Fruit fly (Drosophila melanogaster) whole organism, embryonic: ENCODE data around the gene RabX5.

Source experiments
- ATbp ChIP-seq: fragments of 200-800 bp; sonication (Bioruptor generic); optimal IDR thresholded peaks from 2 replicates; lab custom pipeline; 2017; ENCODE audit warnings: missing biosample characterization, mild to moderate bottlenecking, missing genetic modification characterization, missing genetic modification reagents
- CG10366 ChIP-seq: fragments of 200-800 bp; sonication (Bioruptor generic); IDR thresholded peaks from 2 replicates; pipeline ENCODE4 v1.3.6; 2022; ENCODE audit warnings: missing biosample characterization, missing genetic modification characterization
- CG11247 ChIP-seq: fragments of 200-800 bp; sonication (Bioruptor generic); IDR thresholded peaks from 2 replicates; pipeline ENCODE4 v1.3.6; 2022; ENCODE audit warnings: missing biosample characterization, missing genetic modification characterization
- CG11456 ChIP-seq: fragments of 200-800 bp; sonication (Bioruptor generic); IDR thresholded peaks from 3 replicates; pipeline ENCODE4 v1.3.6; 2022; ENCODE audit warnings: missing biosample characterization, missing genetic modification characterization
- CG11504 ChIP-seq: fragments of 200-800 bp; sonication (Bioruptor generic); optimal IDR thresholded peaks from 3 replicates; lab custom pipeline; 2019; ENCODE audit warnings: missing biosample characterization, mild to moderate bottlenecking, missing genetic modification characterization, moderate library complexity
- CG11695 ChIP-seq: fragments of 200-800 bp; sonication (Bioruptor generic); IDR thresholded peaks from 3 replicates; pipeline ENCODE4 v1.3.6; 2022; ENCODE audit warnings: missing biosample characterization, missing genetic modification characterization
- CG12104 ChIP-seq: fragments of 200-800 bp; sonication (Bioruptor generic); optimal IDR thresholded peaks from 3 replicates; lab custom pipeline; 2016; ENCODE audit warnings: missing biosample characterization, missing genetic modification characterization
- CG14441 ChIP-seq: fragments of 200-800 bp; sonication (Bioruptor generic); IDR thresholded peaks from 2 replicates; pipeline ENCODE4 v1.3.6; 2022; ENCODE audit warnings: missing biosample characterization, missing genetic modification characterization
- CG1603 ChIP-seq: fragments of 200-800 bp; sonication (Bioruptor generic); optimal IDR thresholded peaks from 2 replicates; lab custom pipeline; 2019; ENCODE audit warnings: missing biosample characterization, mild to moderate bottlenecking, missing genetic modification characterization, moderate library complexity
- CG2199 ChIP-seq: fragments of 200-800 bp; sonication (Bioruptor generic); IDR thresholded peaks from 3 replicates; pipeline ENCODE4 v1.3.6; 2022; ENCODE audit warnings: missing biosample characterization, missing genetic modification characterization
- CG2678 ChIP-seq: fragments of 200-800 bp; sonication (Bioruptor generic); optimal IDR thresholded peaks from 3 replicates; lab custom pipeline; 2019; ENCODE audit warnings: missing biosample characterization, mild to moderate bottlenecking, missing genetic modification characterization, moderate library complexity
- CG34224 ChIP-seq: fragments of 200-800 bp; sonication (Bioruptor generic); IDR thresholded peaks from 3 replicates; pipeline ENCODE4 v1.3.6; 2022; ENCODE audit warnings: missing biosample characterization, missing genetic modification characterization; ENCODE audit not compliant: partially characterized antibody
- CG3726 ChIP-seq: fragments of 200-800 bp; sonication (Bioruptor generic); IDR thresholded peaks from 3 replicates; pipeline ENCODE4, ENCODE4 v1.3.6; 2022; ENCODE audit warnings: missing biosample characterization, missing genetic modification characterization
- CG4617 ChIP-seq: fragments of 200-800 bp; sonication (Bioruptor generic); optimal IDR thresholded peaks from 3 replicates; lab custom pipeline; 2016; ENCODE audit warnings: missing biosample characterization, missing genetic modification characterization, borderline replicate concordance
- CG5180 ChIP-seq: fragments of 200-800 bp; sonication (Bioruptor generic); optimal IDR thresholded peaks from 3 replicates; lab custom pipeline; 2017; ENCODE audit warnings: missing biosample characterization, missing genetic modification characterization, mild to moderate bottlenecking, moderate library complexity, missing genetic modification reagents
- CG5953 ChIP-seq: fragments of 200-800 bp; sonication (Bioruptor generic); IDR thresholded peaks from 2 replicates; pipeline ENCODE4 v1.3.6; 2022; ENCODE audit warnings: missing biosample characterization, missing genetic modification characterization
- CG6765 ChIP-seq: fragments of 200-800 bp; sonication (Bioruptor generic); optimal IDR thresholded peaks from 3 replicates; lab custom pipeline; 2017; ENCODE audit warnings: missing biosample characterization, mild to moderate bottlenecking, missing genetic modification characterization
- CG8388 ChIP-seq: fragments of 200-800 bp; sonication (Bioruptor generic); optimal IDR thresholded peaks from 2 replicates; lab custom pipeline; 2019; ENCODE audit warnings: missing biosample characterization, mild to moderate bottlenecking, missing genetic modification characterization, moderate library complexity
- CG8765 ChIP-seq: fragments of 200-800 bp; sonication (Bioruptor generic); IDR thresholded peaks from 2 replicates; pipeline ENCODE4 v1.3.6; 2022; ENCODE audit warnings: missing biosample characterization, missing genetic modification characterization
- CG9609 ChIP-seq: fragments of 200-800 bp; sonication (Bioruptor generic); optimal IDR thresholded peaks from 3 replicates; lab custom pipeline; 2016; ENCODE audit warnings: missing biosample characterization, missing genetic modification characterization
- Dek ChIP-seq: fragments of 200-800 bp; sonication (Bioruptor generic); optimal IDR thresholded peaks from 3 replicates; lab custom pipeline; 2019; ENCODE audit warnings: missing biosample characterization, mild to moderate bottlenecking, missing genetic modification characterization, moderate library complexity
- Drgx ChIP-seq: fragments of 200-800 bp; sonication (Bioruptor generic); IDR thresholded peaks from 2 replicates; pipeline ENCODE4 v1.3.6; 2022; ENCODE audit warnings: missing biosample characterization, missing genetic modification characterization
- ERR ChIP-seq: fragments of 200-800 bp; sonication (Bioruptor generic); optimal IDR thresholded peaks from 2 replicates; lab custom pipeline; 2016; ENCODE audit warnings: missing biosample characterization, missing genetic modification characterization
- Ets65A ChIP-seq: fragments of 200-800 bp; sonication (Bioruptor generic); peaks from one replicate; lab custom pipeline; 2016; ENCODE audit warnings: missing biosample characterization, missing genetic modification characterization
- Fer1 ChIP-seq: fragments of 200-800 bp; sonication (Bioruptor generic); optimal IDR thresholded peaks from 2 replicates; lab custom pipeline; 2017; ENCODE audit warnings: missing biosample characterization, mild to moderate bottlenecking, missing genetic modification characterization
- Gug ChIP-seq: fragments of 200-800 bp; sonication (Bioruptor generic); IDR thresholded peaks from 4 replicates; pipeline ENCODE4 v1.3.6; 2022; ENCODE audit warnings: missing biosample characterization, missing genetic modification characterization
- HLH54F ChIP-seq: fragments of 200-800 bp; sonication (Bioruptor generic); optimal IDR thresholded peaks from 3 replicates; lab custom pipeline; 2016; ENCODE audit warnings: missing biosample characterization, missing genetic modification characterization
- Rx ChIP-seq: fragments of 200-800 bp; sonication (Bioruptor generic); IDR thresholded peaks from 2 replicates; pipeline ENCODE4 v1.3.6; 2022; ENCODE audit warnings: missing biosample characterization, missing genetic modification characterization
- YL-1 ChIP-seq: fragments of 200-800 bp; sonication (Bioruptor generic); optimal IDR thresholded peaks from 3 replicates; lab custom pipeline; 2017; ENCODE audit warnings: missing biosample characterization, mild to moderate bottlenecking, missing genetic modification characterization
- ara ChIP-seq: fragments of 200-800 bp; sonication (Bioruptor generic); IDR thresholded peaks from 2 replicates; pipeline ENCODE4 v1.3.6; 2022; ENCODE audit warnings: missing biosample characterization, missing genetic modification characterization
- bsh ChIP-seq, 2 experiments: fragments of 200-800 bp; sonication (Bioruptor generic); optimal IDR thresholded peaks; 2 replicates each; lab custom pipeline; 2017 to 2018; ENCODE audit warnings: mild to moderate bottlenecking in 2 of 2, missing biosample characterization in 2 of 2, missing genetic modification characterization in 2 of 2, moderate library complexity in 1 of 2
- corto ChIP-seq: fragments of 200-800 bp; sonication (Bioruptor generic); optimal IDR thresholded peaks from 2 replicates; lab custom pipeline; 2016; ENCODE audit warnings: missing biosample characterization, mild to moderate bottlenecking, missing genetic modification characterization, moderate library complexity
- dmrt11E ChIP-seq: fragments of 200-800 bp; sonication (Bioruptor generic); optimal IDR thresholded peaks from 3 replicates; lab custom pipeline; 2018; ENCODE audit warnings: missing biosample characterization, mild to moderate bottlenecking, missing genetic modification characterization, moderate library complexity
- her ChIP-seq: fragments of 200-800 bp; sonication (Bioruptor generic); optimal IDR thresholded peaks from 2 replicates; lab custom pipeline; 2016; ENCODE audit warnings: missing biosample characterization, missing genetic modification characterization
- inv ChIP-seq: fragments of 200-800 bp; sonication (Bioruptor generic); IDR thresholded peaks from 2 replicates; pipeline ENCODE4 v1.3.6; 2022; ENCODE audit warnings: missing biosample characterization, missing genetic modification characterization; ENCODE audit not compliant: partially characterized antibody
- lmd ChIP-seq: fragments of 200-800 bp; sonication (Bioruptor generic); IDR thresholded peaks from 2 replicates; pipeline ENCODE4 v1.3.6; 2022; ENCODE audit warnings: missing biosample characterization, missing genetic modification characterization
- nmo ChIP-seq: fragments of 200-800 bp; sonication (Bioruptor generic); optimal IDR thresholded peaks from 2 replicates; lab custom pipeline; 2018; ENCODE audit warnings: missing biosample characterization, mild to moderate bottlenecking, missing genetic modification characterization, moderate library complexity
- nom ChIP-seq: fragments of 200-800 bp; sonication (Bioruptor generic); optimal IDR thresholded peaks from 2 replicates; lab custom pipeline; 2017; ENCODE audit warnings: missing biosample characterization, missing genetic modification characterization, mild to moderate bottlenecking, moderate library complexity, missing genetic modification reagents
- peb ChIP-seq: fragments of 200-800 bp; sonication (Bioruptor generic); IDR thresholded peaks from 2 replicates; pipeline ENCODE4 v1.3.6; 2022; ENCODE audit warnings: missing biosample characterization, missing genetic modification characterization
- prd ChIP-seq, 3 experiments: fragments of >200 bp in 2 of 3; fragments of 200-800 bp in 1 of 3; sonication (Bioruptor generic) in 1 of 3; optimal IDR thresholded peaks in 2 of 3; IDR thresholded peaks in 1 of 3; 2 replicates in 2 of 3; 3 replicates in 1 of 3; pipeline versions ENCODE4 v1.3.6 to Lab custom; 2017 to 2022; ENCODE audit warnings: missing biosample characterization in 1 of 3, missing genetic modification characterization in 1 of 3
- row ChIP-seq: fragments of 200-800 bp; sonication (Bioruptor generic); IDR thresholded peaks from 3 replicates; pipeline ENCODE4 v1.3.6; 2022; ENCODE audit warnings: missing biosample characterization, missing genetic modification characterization
- sens ChIP-seq: fragments of 200-800 bp; sonication (Bioruptor generic); peaks from one replicate; lab custom pipeline; 2016; ENCODE audit warnings: missing biosample characterization, missing genetic modification characterization
- sima ChIP-seq: fragments of 200-800 bp; sonication (Bioruptor generic); optimal IDR thresholded peaks from 2 replicates; lab custom pipeline; 2016; ENCODE audit warnings: missing biosample characterization, missing genetic modification characterization
- slou ChIP-seq: fragments of 200-800 bp; sonication (Bioruptor generic); optimal IDR thresholded peaks from 3 replicates; lab custom pipeline; 2016; ENCODE audit warnings: missing biosample characterization, missing genetic modification characterization
- vvl ChIP-seq: fragments of 200-800 bp; sonication (Bioruptor generic); IDR thresholded peaks from 2 replicates; pipeline ENCODE4 v1.3.6; 2022; ENCODE audit warnings: missing biosample characterization, missing genetic modification characterization
- z ChIP-seq: fragments of 200-800 bp; sonication (Bioruptor generic); IDR thresholded peaks from 3 replicates; pipeline ENCODE4 v1.3.6; 2022; ENCODE audit warnings: missing biosample characterization, missing genetic modification characterization
- zf30C ChIP-seq: fragments of 200-800 bp; sonication (Bioruptor generic); optimal IDR thresholded peaks from 3 replicates; lab custom pipeline; 2018; ENCODE audit warnings: missing biosample characterization, mild to moderate bottlenecking, missing genetic modification characterization
- zfh1 ChIP-seq: fragments of 200-800 bp; sonication (Bioruptor generic); IDR thresholded peaks from 3 replicates; pipeline ENCODE4 v1.3.6; 2022; ENCODE audit warnings: missing biosample characterization, missing genetic modification characterization

The RabX5 gene

DNA sequence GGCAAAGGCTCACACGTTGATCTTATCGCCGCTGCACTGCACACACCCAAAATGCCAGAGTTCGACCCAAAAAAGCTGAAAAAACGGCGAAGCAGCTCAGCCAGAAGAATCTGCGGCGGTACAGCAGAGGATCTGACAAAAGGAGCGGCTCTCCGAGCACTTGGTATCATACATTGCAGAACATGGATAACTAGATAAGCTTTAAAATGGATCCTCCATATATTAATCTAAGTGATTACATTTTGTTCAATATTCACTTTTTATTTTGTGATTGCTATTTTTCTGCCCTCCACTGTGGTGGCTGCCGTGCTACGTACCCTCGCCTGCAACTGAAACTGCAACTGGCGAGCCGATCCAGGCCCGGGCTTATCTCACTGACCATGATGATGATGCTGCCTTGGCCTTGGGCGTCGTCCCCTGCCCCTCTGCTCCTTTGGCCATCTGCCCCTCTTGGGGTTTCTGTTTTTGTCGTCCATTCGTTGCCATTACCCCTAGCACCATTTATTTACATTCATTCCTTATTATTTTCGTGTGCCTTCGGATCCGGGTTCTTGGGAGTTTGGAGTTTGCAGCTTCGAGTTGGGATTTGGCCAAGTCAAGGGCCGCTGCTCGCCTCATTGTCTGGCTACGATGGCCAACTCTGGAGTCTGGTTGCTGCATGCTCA lies 22.3 kb upstream of the RabX5 start:
- TF ChIP-seq CG8388 (GFP tag; lab: Kevin White, UChicago): no peak
- TF ChIP-seq CG11695 (GFP tag; lab: Robert Waterston, UW): 0 out of 3 replicates have a peak, but pooled peaks have one; percentile 23
- TF ChIP-seq CG11504 (tag; lab: Kevin White, UChicago): peak; percentile 4
- TF ChIP-seq z (GFP tag; lab: Robert Waterston, UW): no peak
- TF ChIP-seq CG11247 (GFP tag; lab: Robert Waterston, UW): 0 out of 2 replicates have a peak, but pooled peaks have one; percentile 16
- peak; percentile 43; the same call in 1 of the 3 replicates for TF ChIP-seq row (GFP tag; lab: Robert Waterston, UW)
- peak; percentile 14; the same call in 1 of the 2 replicates for TF ChIP-seq CG10366
- TF ChIP-seq zfh1 (GFP tag; lab: Robert Waterston, UW): peak; percentile 49; the same call in 2 of the 3 replicates
- TF ChIP-seq peb (GFP tag; lab: Robert Waterston, UW): 0 out of 2 replicates have a peak, but pooled peaks have one; percentile 9
- TF ChIP-seq CG1603 (tag; lab: Kevin White, UChicago): peak; percentile 55
- TF ChIP-seq Rx (GFP tag; lab: Robert Waterston, UW): 0 out of 2 replicates have a peak, but pooled peaks have one; percentile 19
- no peak for TF ChIP-seq Fer1 (GFP tag; lab: Kevin White, UChicago)
- TF ChIP-seq CG5953 (GFP tag; lab: Robert Waterston, UW): no peak
- TF ChIP-seq Drgx (GFP tag; lab: Robert Waterston, UW): peak; percentile 87
- TF ChIP-seq zf30C (GFP tag; lab: Kevin White, UChicago): no peak
- no peak for TF ChIP-seq prd (optimal IDR thresholded peaks at IDR 0.05; lab: Kevin White, UChicago)
- TF ChIP-seq prd (GFP tag; IDR thresholded peaks at IDR 0.05; lab: Robert Waterston, UW): peak; percentile 61; the same call in 2 of the 3 replicates
- TF ChIP-seq bsh (GFP tag; optimal IDR thresholded peaks at IDR 0.05; lab: Kevin White, UChicago): peak in 1 of 2 experiments; percentile 80
- TF ChIP-seq dmrt11E (tag; lab: Kevin White, UChicago): peak; percentile 43
- no peak for TF ChIP-seq CG3726 (GFP tag; lab: Robert Waterston, UW)
- TF ChIP-seq CG34224 (GFP tag; lab: Robert Waterston, UW): no peak
- TF ChIP-seq nmo: peak; percentile 7
- no peak for TF ChIP-seq slou (GFP tag; lab: Kevin White, UChicago)
- no peak for TF ChIP-seq ERR (GFP tag; lab: Kevin White, UChicago)
- TF ChIP-seq CG9609 (GFP tag; lab: Kevin White, UChicago): no peak
- TF ChIP-seq YL-1: no peak
- no peak for TF ChIP-seq CG5180 (GFP tag; lab: Kevin White, UChicago)
- TF ChIP-seq CG14441 (GFP tag; lab: Robert Waterston, UW): peak; percentile 35; the same call in 1 of the 2 replicates
- TF ChIP-seq corto (GFP tag; lab: Kevin White, UChicago): peak; percentile 65
- TF ChIP-seq CG4617: no peak
- TF ChIP-seq inv (GFP tag; lab: Robert Waterston, UW): no peak
- TF ChIP-seq ATbp: no peak
- 0 out of 3 replicates have a peak, but pooled peaks have one; percentile 8 for TF ChIP-seq CG11456 (GFP tag; lab: Robert Waterston, UW)
- no peak for TF ChIP-seq sima (GFP tag; lab: Kevin White, UChicago)
- TF ChIP-seq Ets65A: peak; percentile 53
- 0 out of 4 replicates have a peak, but pooled peaks have one; percentile 11 for TF ChIP-seq Gug (GFP tag; lab: Robert Waterston, UW)
- TF ChIP-seq CG6765 (GFP tag; lab: Kevin White, UChicago): no peak
- peak; percentile 39; the same call in 1 of the 2 replicates for TF ChIP-seq lmd (GFP tag; lab: Robert Waterston, UW)
- TF ChIP-seq CG8765 (GFP tag; lab: Robert Waterston, UW): peak; percentile 25; the same call in 1 of the 2 replicates
- 0 out of 2 replicates have a peak, but pooled peaks have one; percentile 30 for TF ChIP-seq vvl (GFP tag; lab: Robert Waterston, UW)
- no peak for TF ChIP-seq CG2678 (tag; lab: Kevin White, UChicago)
- TF ChIP-seq CG2199: no peak
- TF ChIP-seq HLH54F (GFP tag; lab: Kevin White, UChicago): no peak
- no peak for TF ChIP-seq her (GFP tag; lab: Kevin White, UChicago)
- TF ChIP-seq CG12104: no peak
- 0 out of 2 replicates have a peak, but pooled peaks have one; percentile 32 for TF ChIP-seq ara
- no peak for TF ChIP-seq Dek
- peak; percentile 77 for TF ChIP-seq nom (GFP tag; lab: Kevin White, UChicago)
- TF ChIP-seq sens (GFP tag; lab: Kevin White, UChicago): peak; percentile 77
